Fruit fly (Drosophila melanogaster) whole organism: ENCODE measurements around the gene frtz.

Experiments used
- CG8478 ChIP-seq: fragments of >200 bp; optimal IDR thresholded peaks from 2 replicates; lab custom pipeline; 2018; ENCODE audit warnings: inconsistent platforms
- Dll ChIP-seq: fragments of >200 bp; optimal IDR thresholded peaks from 2 replicates; lab custom pipeline; 2017
- EcR ChIP-seq, 2 experiments: fragments of >200 bp; optimal IDR thresholded peaks; 2 replicates each; lab custom pipeline; 2017; ENCODE audit warnings: missing biosample characterization in 2 of 2, missing genetic modification characterization in 2 of 2, missing genetic modification reagents in 2 of 2
- pan ChIP-seq: fragments of >200 bp; optimal IDR thresholded peaks from 2 replicates; lab custom pipeline; 2017
- psq ChIP-seq: fragments of >200 bp; optimal IDR thresholded peaks from 2 replicates; lab custom pipeline; 2017
- usp ChIP-seq: fragments of >200 bp; optimal IDR thresholded peaks from 2 replicates; lab custom pipeline; 2017; ENCODE audit warnings: missing biosample characterization, missing genetic modification characterization, mixed read lengths

- no peak for TF ChIP-seq Dll
- TF ChIP-seq psq (lab: Kevin White, UChicago), result no peak
- no peak for TF ChIP-seq usp (GFP tag; lab: Kevin White, UChicago)
- no peak for TF ChIP-seq EcR (GFP tag; optimal IDR thresholded peaks at IDR 0.05; lab: Kevin White, UChicago)
- no peak for TF ChIP-seq pan (lab: Kevin White, UChicago)
- no peak for TF ChIP-seq CG8478 (lab: Kevin White, UChicago)
These were observed 32.8 kb upstream of the frtz start for dm6 chr2L:1748410-1748809.
